Fruit fly (Drosophila melanogaster) S2 (cell line): ENCODE results near the gene CG13074.

Source experiments
- CG8478 ChIP-seq: fragments of >200 bp; optimal IDR thresholded peaks from 2 replicates; lab custom pipeline; 2018
- CTCF ChIP-seq, 2 experiments: fragments of >200 bp; optimal IDR thresholded peaks; 2 replicates each; lab custom pipeline; 2018

Gene CG13074

DNA sequence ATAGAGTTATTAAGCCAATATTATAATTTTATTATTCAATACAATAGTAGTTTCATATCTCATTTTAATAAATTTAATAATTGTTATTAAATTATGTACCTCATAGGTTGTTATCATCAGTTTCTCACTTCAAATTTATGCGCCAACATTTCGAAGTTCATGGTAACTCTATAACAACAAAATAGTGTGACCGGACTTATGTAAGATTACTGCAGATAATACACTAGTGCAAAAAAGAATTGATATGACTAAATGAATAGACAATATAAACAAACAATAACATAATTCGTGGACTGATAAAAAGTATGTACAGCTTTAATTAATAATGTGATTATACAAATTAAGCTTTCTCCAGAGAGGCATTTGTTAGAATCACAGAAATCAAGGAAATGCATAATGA, 24.5 kb upstream of the CG13074 start, which contains the start of gene Strump:
Strump (plus strand) TSS at position 212 of the 400 bp plus-strand sequence.
- TF ChIP-seq CG8478 (lab: Kevin White, UChicago) (no peak), CTCF (optimal IDR thresholded peaks at IDR 0.05; lab: Kevin White, UChicago) (no peak)

- no peak for TF ChIP-seq CG8478 (lab: Kevin White, UChicago)
- TF ChIP-seq CTCF (optimal IDR thresholded peaks at IDR 0.05; lab: Kevin White, UChicago), result peak in 1 of 2 experiments; percentile 13
Measured at dm6 chr3L:16113607-16114337, 16.5 kb upstream of the CG13074 start.

- peak in 1 of 2 experiments; percentile 1 for TF ChIP-seq CTCF (optimal IDR thresholded peaks at IDR 0.05; lab: Kevin White, UChicago)
- no peak for TF ChIP-seq CG8478 (lab: Kevin White, UChicago)
Measured at dm6 chr3L:16113003-16113606, 15.8 kb upstream of the CG13074 start, which contains the start of gene Taf4. TSS of gene Taf4 (plus strand) at chr3L:16113212.

- no peak for TF ChIP-seq CG8478 (lab: Kevin White, UChicago)
- TF ChIP-seq CTCF (optimal IDR thresholded peaks at IDR 0.05; lab: Kevin White, UChicago), result no peak
Measured at dm6 chr3L:16112069-16112820, 15.0 kb upstream of the CG13074 start, which contains the start of gene Zn72D. TSS of gene Zn72D (minus strand) at chr3L:16112626.

DNA sequence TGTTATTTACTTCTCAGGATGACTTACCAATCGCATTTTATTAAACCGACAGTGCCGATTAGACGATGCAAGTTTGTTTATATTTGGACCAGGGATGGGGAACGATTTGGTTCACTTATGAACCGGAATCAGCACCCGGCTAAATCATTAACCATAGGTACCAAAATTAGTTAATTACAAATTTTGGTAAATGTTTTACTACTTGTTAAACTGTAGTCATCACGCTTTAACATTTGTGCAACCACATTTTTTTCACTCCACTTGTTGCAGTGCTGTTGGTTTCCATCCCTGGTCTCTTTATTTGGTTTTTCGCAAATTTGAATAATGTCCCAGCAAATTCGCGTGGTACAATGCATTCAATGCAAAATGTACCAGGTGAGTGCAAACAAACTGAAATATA, 8.2 kb upstream of the CG13074 start, which contains the start of the genes IntS9 and CG43295:
IntS9 (minus strand) TSS at position 100 of the 400 bp plus-strand sequence.
CG43295 (plus strand) TSS at position 325 of the 400 bp plus-strand sequence.
- TF ChIP-seq CG8478 (lab: Kevin White, UChicago) (no peak), CTCF (optimal IDR thresholded peaks at IDR 0.05; lab: Kevin White, UChicago) (no peak)

DNA sequence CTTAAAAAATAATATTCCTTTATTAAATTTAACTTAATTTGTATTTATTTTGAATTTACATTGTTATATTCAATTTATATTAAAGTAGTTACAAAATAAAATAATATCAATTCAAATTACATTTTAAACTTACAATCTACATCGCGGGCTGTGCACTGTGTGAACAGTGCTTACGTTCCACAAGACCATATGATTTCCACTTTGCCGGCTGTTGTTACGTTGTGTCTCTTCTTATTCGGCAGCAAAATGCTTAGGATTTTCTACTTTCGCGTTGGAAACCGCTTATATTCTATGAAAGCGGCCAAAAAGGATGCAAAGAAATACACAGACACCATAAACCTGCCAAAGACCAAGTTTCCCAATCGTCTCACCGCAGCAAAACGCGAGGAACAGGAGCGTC, 2.8 kb upstream of the CG13074 start, which contains the start of gene IleRS-m:
IleRS-m (plus strand) TSS at position 222 of the 400 bp plus-strand sequence.
- TF ChIP-seq CTCF (optimal IDR thresholded peaks at IDR 0.05; lab: Kevin White, UChicago), result no peak
- TF ChIP-seq CG8478 (lab: Kevin White, UChicago), result no peak

- TF ChIP-seq CTCF (optimal IDR thresholded peaks at IDR 0.05; lab: Kevin White, UChicago) (peak in 1 of 2 experiments; percentile 28), CG8478 (lab: Kevin White, UChicago) (no peak)
Measured at dm6 chr3L:16090330-16090803, 6.9 kb downstream of the CG13074 start, which contains the start of the genes CG5235 and ClC-c. TSS of gene CG5235 (minus strand) at chr3L:16090392. TSS of gene ClC-c (plus strand) at chr3L:16090454.

DNA sequence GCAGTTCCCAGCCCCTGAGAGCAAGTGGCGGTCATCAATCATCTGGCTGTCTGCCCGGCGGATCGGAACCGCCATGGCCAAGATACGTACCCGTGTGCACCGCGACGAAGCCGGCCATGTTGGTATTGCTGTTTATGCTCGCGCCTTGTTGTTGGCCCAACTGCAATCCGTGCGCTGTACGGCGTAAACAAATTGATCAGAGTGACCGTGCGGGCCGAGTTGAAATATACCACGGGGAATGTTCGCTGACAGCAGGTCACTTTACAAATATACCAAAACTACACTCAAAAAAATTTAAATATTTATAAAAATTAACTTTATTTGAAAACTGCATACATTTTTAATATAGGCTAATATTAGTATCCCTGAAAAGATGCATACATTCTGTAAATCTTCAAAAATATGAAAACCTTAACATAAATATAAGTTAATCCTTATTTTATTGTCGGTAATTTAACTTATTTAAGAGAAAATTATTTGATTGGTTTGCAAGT, 9.9 kb downstream of the CG13074 start, which contains the start of gene Tasp1:
Tasp1 (minus strand) TSS at position 203 of the 494 bp plus-strand sequence.
- no peak for TF ChIP-seq CTCF (optimal IDR thresholded peaks at IDR 0.05; lab: Kevin White, UChicago)
- no peak for TF ChIP-seq CG8478 (lab: Kevin White, UChicago)

DNA sequence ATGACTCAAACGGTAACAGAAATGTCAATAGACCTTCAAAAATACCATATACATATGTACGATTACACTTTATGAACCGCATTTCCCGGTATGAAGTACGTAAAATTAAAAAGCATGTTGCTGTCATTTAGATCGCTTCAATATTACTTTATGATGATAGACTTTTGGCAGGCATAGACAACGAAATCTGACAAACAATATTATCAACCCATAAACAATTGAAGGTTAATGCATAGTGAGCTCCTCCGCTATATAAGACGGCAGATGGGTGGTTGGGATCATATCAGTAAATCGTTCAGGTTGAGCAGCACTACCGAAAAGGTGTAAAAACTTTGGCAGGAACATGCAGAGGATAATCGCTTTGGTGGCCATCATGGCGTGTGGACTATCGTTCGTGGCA, 13.6 kb downstream of the CG13074 start, which contains the start of gene CG13075:
CG13075 (plus strand) TSS at position 301 of the 400 bp plus-strand sequence.
- no peak for TF ChIP-seq CG8478 (lab: Kevin White, UChicago)
- TF ChIP-seq CTCF (optimal IDR thresholded peaks at IDR 0.05; lab: Kevin White, UChicago), result no peak

dm6 chr3L:16082251-16082650, 15.0 kb downstream of the CG13074 start, which contains the start of gene CG33258:
TSS of gene CG33258 (plus strand) at chr3L:16082551.
- TF ChIP-seq CG8478 (lab: Kevin White, UChicago) (no peak), CTCF (optimal IDR thresholded peaks at IDR 0.05; lab: Kevin White, UChicago) (no peak)

DNA sequence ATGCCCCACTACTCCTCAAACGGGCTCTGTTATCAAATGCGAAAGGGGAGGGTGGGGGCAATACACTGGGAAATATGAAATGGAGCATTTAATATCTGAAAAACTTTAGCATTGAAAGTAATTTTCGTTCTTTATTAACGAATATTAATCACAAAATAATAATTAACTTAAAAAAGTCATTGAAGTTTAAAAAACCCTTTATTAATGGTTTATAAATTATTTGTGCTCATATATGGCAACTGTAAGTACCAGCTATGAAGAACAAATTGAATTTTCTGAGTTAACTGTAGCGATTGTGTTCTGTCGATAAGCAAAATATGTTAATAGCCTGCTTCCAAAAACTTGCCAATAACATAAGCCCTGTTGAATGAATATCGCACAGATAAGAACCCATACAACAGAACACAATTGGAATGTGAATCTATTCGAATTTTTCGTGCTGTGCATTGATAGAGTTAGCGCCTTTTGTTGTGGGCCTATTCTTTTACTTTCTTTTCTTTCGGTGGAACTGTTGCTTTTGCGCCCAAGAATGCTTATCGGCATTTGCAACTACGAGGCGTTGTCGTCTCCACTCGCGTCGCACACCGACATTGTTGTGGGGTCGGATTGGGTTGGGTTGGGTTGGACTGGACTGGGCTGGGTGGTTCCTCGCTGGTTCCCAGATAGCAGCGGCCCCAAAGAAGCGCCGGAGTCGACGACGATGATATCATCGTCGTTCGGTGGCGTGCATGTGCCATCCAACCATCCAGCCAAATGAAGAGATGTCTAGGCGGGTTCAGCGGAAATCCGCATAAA, 36.3 kb downstream of the CG13074 start:
- TF ChIP-seq CG8478 (lab: Kevin White, UChicago), result no peak
- no peak for TF ChIP-seq CTCF (optimal IDR thresholded peaks at IDR 0.05; lab: Kevin White, UChicago)

DNA sequence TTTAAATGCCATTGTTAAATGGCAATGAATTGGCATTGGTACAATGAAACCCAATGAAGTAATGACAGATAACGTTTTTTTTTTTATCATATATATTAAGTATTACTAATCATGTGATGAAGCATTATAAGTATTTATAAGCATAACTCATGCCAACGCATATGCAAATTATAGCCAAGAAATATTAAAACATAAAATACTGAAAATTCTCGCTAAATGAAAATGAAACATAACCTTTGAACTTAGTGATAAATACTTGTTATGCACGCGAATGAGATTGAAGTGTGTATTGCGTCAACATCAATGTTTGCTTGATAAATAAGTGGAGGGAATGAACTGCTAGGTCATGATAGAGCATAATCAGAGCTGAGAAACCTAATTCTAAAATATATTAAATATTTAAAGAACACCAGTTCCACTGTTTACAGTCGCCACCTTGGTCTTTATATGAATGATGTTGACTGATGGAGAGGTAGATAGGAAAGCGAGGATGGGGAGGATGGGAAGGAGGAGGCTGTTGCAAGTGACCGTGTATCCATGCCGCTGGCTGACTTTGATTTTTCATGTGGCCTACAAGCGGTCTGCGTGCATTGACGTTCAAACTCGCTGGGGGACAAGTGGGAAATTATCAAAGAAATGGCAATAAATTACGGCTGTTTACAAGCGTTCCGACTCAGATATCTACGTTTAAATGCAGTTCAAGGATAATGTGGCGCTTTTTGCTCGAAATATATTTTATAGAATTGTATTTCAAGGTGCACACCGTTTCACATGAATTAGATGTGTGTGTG, 41.0 kb downstream of the CG13074 start:
- TF ChIP-seq CG8478 (lab: Kevin White, UChicago) (no peak), CTCF (optimal IDR thresholded peaks at IDR 0.05; lab: Kevin White, UChicago) (no peak)
